Worm (Caenorhabditis elegans): ENCODE data around the gene T22B2.1.
A peak's percentile ranks its signal among the peaks of the same experiment; 100 is the strongest.

DNA sequence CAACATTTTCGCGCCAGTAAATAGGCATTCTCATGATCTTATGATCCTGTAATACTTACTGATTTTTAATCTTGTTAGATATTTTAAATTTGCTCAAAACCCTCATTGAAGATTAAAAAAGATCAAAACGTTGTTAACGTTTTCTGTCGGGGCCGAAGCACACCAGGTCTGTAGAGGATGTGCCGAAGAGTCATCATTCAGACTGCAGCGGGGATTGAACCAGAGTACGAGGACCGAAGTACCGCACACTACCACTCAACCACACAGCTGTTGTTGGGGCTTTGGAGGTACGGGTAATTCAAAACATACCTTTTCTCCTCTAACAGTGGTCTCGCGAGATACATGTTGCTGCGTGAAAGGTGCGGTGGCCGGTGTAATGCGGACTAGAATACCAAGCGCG is 11.6 kb upstream of the T22B2.1 start:
- TF ChIP-seq unc-86 (tag; optimal IDR thresholded peaks at IDR 0.05), result no peak
- no peak for TF ChIP-seq fkh-10 (GFP tag; optimal IDR thresholded peaks at IDR 0.05)
- TF ChIP-seq lin-11 (tag; optimal IDR thresholded peaks at IDR 0.05), result no peak
- TF ChIP-seq unc-55 (GFP tag; optimal IDR thresholded peaks at IDR 0.05), result no peak
- TF ChIP-seq ceh-24 (tag; optimal IDR thresholded peaks at IDR 0.05), result no peak
- no peak for TF ChIP-seq ets-4 (tag; optimal IDR thresholded peaks at IDR 0.05)
- TF ChIP-seq dmd-4 (tag; optimal IDR thresholded peaks at IDR 0.05; ENCODE audit: borderline replicate concordance), result no peak
- no peak for TF ChIP-seq zip-5 (tag; optimal IDR thresholded peaks at IDR 0.05)
- no peak for TF ChIP-seq K02D7.2 (tag; optimal IDR thresholded peaks at IDR 0.05)
- TF ChIP-seq pag-3 (tag; optimal IDR thresholded peaks at IDR 0.05; ENCODE audit: borderline replicate concordance), result no peak
- peak; percentile 53 for TF ChIP-seq ttx-3 (tag; optimal IDR thresholded peaks at IDR 0.05)
- peak; percentile 41 for TF ChIP-seq elt-2 (tag; optimal IDR thresholded peaks at IDR 0.05)
- TF ChIP-seq hlh-6 (tag; optimal IDR thresholded peaks at IDR 0.05), result peak; percentile 53
- no peak for TF ChIP-seq mec-3 (tag; optimal IDR thresholded peaks at IDR 0.05; ENCODE audit: borderline replicate concordance)
